Fruit fly (Drosophila melanogaster): ENCODE data around the gene CTCF.

The CTCF gene

DNA sequence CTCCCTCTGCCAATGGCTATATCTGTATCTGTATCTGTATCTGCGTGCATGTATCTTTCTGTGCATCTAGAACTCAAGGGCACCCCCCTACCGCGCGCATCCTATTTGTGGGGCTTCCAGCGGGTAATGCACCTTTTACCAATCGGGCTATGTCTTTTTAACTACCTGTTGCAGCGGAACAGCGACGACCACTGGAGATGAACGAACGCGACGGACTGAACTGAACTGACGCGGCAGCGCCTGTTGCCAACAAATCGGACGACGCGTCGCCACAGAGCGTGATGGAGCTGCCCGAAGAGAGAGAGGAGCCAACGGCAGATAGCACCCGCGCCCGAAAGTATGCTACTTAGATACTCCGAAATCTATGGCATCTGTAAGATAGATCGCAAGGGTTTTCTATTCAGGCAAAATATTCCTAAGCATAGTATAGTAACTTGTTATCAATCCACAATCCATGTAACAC is 11.5 kb downstream of the CTCF start, which contains the start of gene Cln7 (continued):
- TF ChIP-seq Abd-B (GFP tag; optimal IDR thresholded peaks at IDR 0.05): no peak

DNA sequence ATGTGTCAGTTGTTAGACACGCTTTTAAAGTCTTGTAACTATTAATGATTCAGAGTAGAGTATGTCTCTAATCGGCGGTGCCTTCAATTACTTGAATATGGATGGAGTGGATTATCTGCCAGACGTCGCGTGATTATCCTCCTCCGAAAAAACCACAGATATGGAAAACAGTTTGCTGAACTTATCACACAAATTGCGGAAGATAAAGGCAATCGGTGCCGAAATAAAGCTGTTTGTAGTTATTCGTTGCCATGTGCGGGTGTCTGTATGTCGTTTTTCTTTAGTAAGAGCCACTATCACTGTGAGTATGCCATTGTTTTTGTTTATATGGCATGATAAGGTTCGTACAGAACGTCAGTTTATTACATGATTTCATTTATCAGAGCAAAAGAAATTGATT is 12.5 kb downstream of the CTCF start:
- no peak for TF ChIP-seq tai (GFP tag; optimal IDR thresholded peaks at IDR 0.05)
- no peak for TF ChIP-seq Hnf4 (GFP tag; optimal IDR thresholded peaks at IDR 0.05)
- TF ChIP-seq CG32264 (GFP tag; optimal IDR thresholded peaks at IDR 0.05): no peak
- TF ChIP-seq Jra (GFP tag; optimal IDR thresholded peaks at IDR 0.05): no peak
- TF ChIP-seq CrebA (GFP tag; optimal IDR thresholded peaks at IDR 0.05; ENCODE audit: borderline replicate concordance): no peak
- no peak for TF ChIP-seq brk (GFP tag; optimal IDR thresholded peaks at IDR 0.05)
- no peak for TF ChIP-seq sv (GFP tag; optimal IDR thresholded peaks at IDR 0.05)
- TF ChIP-seq dsf (GFP tag; optimal IDR thresholded peaks at IDR 0.05; ENCODE audit: borderline replicate concordance): no peak
- TF ChIP-seq Dfd (GFP tag; optimal IDR thresholded peaks at IDR 0.05): no peak
- no peak for TF ChIP-seq Sp1 (GFP tag; optimal IDR thresholded peaks at IDR 0.05)
- no peak for TF ChIP-seq GATAd (GFP tag; optimal IDR thresholded peaks at IDR 0.05)
- no peak for TF ChIP-seq Hr83 (GFP tag; optimal IDR thresholded peaks at IDR 0.05; ENCODE audit: poor library complexity, severe bottlenecking)
- no peak for TF ChIP-seq Myc (optimal IDR thresholded peaks at IDR 0.05)
- no peak for TF ChIP-seq br (GFP tag; optimal IDR thresholded peaks at IDR 0.05)
- TF ChIP-seq Vsx2 (GFP tag; optimal IDR thresholded peaks at IDR 0.05; ENCODE audit: partially characterized antibody): no peak

DNA sequence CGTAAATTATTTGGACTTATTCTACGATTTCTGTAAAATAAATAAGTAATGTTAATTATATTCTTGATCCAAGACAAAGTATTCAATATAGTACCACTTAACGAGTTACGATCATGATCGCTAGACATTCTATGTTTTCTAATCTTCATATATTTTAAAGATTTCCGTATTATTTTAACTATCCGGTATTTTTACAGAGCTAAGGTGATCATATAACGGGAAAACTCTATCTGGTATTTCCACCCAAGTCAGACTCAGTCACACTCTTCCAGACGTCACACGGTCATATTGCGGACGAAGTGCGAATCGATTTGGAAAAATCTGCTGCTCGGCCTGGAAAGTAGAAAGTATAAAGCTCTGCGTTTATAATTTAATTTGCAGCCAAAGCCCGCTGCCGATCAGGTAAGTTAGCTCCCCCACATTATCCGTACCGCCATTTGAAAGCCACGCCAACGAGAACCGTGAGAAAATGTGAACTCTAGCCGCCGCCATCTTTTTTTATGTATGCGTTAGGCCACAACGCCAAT is 17.2 kb downstream of the CTCF start, which contains the start of the genes lark and eco:
Gene lark, plus strand, starts transcription at position 51 of the 527 bp plus-strand sequence.
Gene eco, minus strand, starts transcription at position 125 of the 527 bp plus-strand sequence.
- TF ChIP-seq dmrt93B (GFP tag; optimal IDR thresholded peaks at IDR 0.05) (no peak), h (GFP tag; optimal IDR thresholded peaks at IDR 0.05) (no peak), Hnf4 (GFP tag; optimal IDR thresholded peaks at IDR 0.05) (no peak), Rel (GFP tag; optimal IDR thresholded peaks at IDR 0.05) (no peak), Rel (tag; optimal IDR thresholded peaks at IDR 0.05) (peak; percentile 20), Hr83 (GFP tag; optimal IDR thresholded peaks at IDR 0.05; ENCODE audit: poor library complexity, severe bottlenecking) (peak; percentile 12), tai (GFP tag; optimal IDR thresholded peaks at IDR 0.05) (no peak), Sp1 (GFP tag; optimal IDR thresholded peaks at IDR 0.05) (peak; percentile 26)

DNA sequence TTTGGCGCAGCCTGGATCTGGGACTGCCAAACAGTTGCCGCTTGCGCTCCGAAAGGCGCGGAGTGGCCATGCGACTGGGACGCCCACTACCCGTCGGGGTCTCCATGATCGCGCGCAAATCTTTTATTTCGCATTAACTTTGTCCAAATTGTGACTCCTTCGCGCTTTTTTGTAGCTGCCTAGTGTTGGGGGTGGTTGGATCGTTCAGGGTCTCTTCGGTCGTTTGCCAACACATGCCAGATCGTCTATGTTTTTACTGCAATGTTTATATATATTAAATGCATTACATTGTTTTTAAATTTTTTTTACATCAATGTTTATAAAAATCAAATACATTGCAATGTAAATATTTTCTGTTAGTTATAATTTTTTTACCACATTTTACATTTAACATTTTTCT is 17.7 kb downstream of the CTCF start:
- TF ChIP-seq foxo (GFP tag; optimal IDR thresholded peaks at IDR 0.05) (no peak), CG9705 (GFP tag; optimal IDR thresholded peaks at IDR 0.05) (peak; percentile 7), HLH106 (tag; optimal IDR thresholded peaks at IDR 0.05) (peak; percentile 6), OdsH (GFP tag; optimal IDR thresholded peaks at IDR 0.05) (peak; percentile 12), GATAd (GFP tag; optimal IDR thresholded peaks at IDR 0.05) (no peak), rgr (GFP tag; optimal IDR thresholded peaks at IDR 0.05) (peak; percentile 63)

DNA sequence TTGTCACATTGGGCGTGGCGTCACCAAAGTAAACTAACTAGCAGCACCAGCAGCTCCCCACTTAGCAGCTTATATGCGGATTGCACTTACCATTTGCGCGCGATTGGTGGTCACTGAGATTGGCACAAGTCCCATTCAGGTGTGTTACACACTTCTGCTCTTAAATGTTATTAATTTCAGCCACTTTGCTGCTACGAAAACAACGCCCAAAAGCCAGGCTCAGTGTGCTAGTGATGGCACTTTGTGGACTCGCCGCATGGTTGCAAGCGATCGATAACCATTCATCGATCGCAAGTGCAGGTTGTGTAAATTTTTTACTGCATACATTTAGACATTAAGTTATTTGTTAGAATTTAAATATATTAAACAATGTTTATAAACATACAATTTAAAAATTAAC is 21.5 kb downstream of the CTCF start, which contains the start of the genes wrm1 and wrm2:
Gene wrm1, minus strand, starts transcription at position 237 of the 400 bp plus-strand sequence.
Gene wrm2, minus strand, starts transcription at position 237 of the 400 bp plus-strand sequence.
- no peak for TF ChIP-seq Rel (GFP tag; optimal IDR thresholded peaks at IDR 0.05)
- TF ChIP-seq Rel (tag; optimal IDR thresholded peaks at IDR 0.05): peak; percentile 2
- TF ChIP-seq rgr (GFP tag; optimal IDR thresholded peaks at IDR 0.05): peak; percentile 62
- no peak for TF ChIP-seq CrebA (GFP tag; optimal IDR thresholded peaks at IDR 0.05; ENCODE audit: borderline replicate concordance)
- peak; percentile 53 for TF ChIP-seq Hr83 (GFP tag; optimal IDR thresholded peaks at IDR 0.05; ENCODE audit: poor library complexity, severe bottlenecking)
- TF ChIP-seq N (GFP tag; optimal IDR thresholded peaks at IDR 0.05): no peak
- TF ChIP-seq HLH106 (tag; optimal IDR thresholded peaks at IDR 0.05): no peak
- peak; percentile 2 for TF ChIP-seq sv (GFP tag; optimal IDR thresholded peaks at IDR 0.05)
- TF ChIP-seq Sp1 (GFP tag; optimal IDR thresholded peaks at IDR 0.05): peak; percentile 17
- no peak for TF ChIP-seq Dif (GFP tag; optimal IDR thresholded peaks at IDR 0.05; ENCODE audit: partially characterized antibody)

DNA sequence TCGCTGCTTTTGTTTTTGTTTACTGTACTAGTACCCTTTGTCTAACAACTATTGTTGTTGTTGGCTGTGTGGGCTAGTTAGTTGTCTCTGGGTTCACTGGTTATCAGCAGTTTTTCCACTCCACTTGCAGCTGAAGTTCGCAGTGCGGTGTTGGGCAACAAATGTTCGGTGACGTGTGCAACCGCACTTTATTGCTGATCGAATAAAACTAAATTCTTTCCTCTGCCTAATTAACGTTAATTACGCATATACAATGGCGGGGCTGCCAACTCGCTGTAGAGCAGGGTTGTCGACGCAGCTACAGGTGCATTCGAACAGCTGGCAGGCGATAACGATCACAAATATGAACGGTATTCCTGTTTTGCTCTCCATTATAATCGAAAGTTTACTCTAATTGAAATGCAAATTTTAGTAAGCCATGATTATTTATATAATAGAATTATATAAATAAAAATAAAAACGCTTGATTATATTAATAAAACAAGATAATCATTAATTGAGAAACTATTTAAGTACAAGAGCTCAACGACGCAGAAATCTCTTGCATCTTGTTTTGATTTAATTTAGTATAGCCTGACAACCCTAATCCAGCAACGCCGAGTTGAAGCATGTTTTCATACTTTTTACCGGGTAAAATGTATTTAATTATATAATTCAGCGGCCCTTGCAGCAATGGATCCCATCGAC is 27.8 kb downstream of the CTCF start, which contains the start of the genes mrva, CG42307 and mus312:
Gene mrva, minus strand, starts transcription at position 276 of the 687 bp plus-strand sequence.
Gene CG42307, plus strand, starts transcription at position 566 of the 687 bp plus-strand sequence.
Gene mus312, plus strand, starts transcription at position 566 of the 687 bp plus-strand sequence.
- peak; percentile 83 for TF ChIP-seq rgr (GFP tag; optimal IDR thresholded peaks at IDR 0.05)
- TF ChIP-seq dl (GFP tag; optimal IDR thresholded peaks at IDR 0.05; ENCODE audit: insufficient read depth in 1 of 2, partially characterized antibody in 2 of 2): no peak
- no peak for TF ChIP-seq Hr78 (GFP tag; optimal IDR thresholded peaks at IDR 0.05)
- no peak for TF ChIP-seq Mio (GFP tag; optimal IDR thresholded peaks at IDR 0.05)
- TF ChIP-seq HLH106 (tag; optimal IDR thresholded peaks at IDR 0.05): peak; percentile 94
- TF ChIP-seq Hr83 (GFP tag; optimal IDR thresholded peaks at IDR 0.05; ENCODE audit: poor library complexity, severe bottlenecking): no peak
- no peak for TF ChIP-seq pan (optimal IDR thresholded peaks at IDR 0.05)
- no peak for TF ChIP-seq Dfd (GFP tag; optimal IDR thresholded peaks at IDR 0.05)
- no peak for TF ChIP-seq Jra (GFP tag; optimal IDR thresholded peaks at IDR 0.05)
- no peak for TF ChIP-seq sage (GFP tag; optimal IDR thresholded peaks at IDR 0.05)
- peak in 1 of 2 experiments; percentile 87 for TF ChIP-seq foxo (GFP tag; optimal IDR thresholded peaks at IDR 0.05)
- TF ChIP-seq usp (GFP tag; optimal IDR thresholded peaks at IDR 0.05): no peak
- no peak for TF ChIP-seq Dif (GFP tag; optimal IDR thresholded peaks at IDR 0.05; ENCODE audit: partially characterized antibody)
- TF ChIP-seq Vsx2 (GFP tag; optimal IDR thresholded peaks at IDR 0.05; ENCODE audit: partially characterized antibody): peak; percentile 83
- no peak for TF ChIP-seq dmrt93B (GFP tag; optimal IDR thresholded peaks at IDR 0.05)
- TF ChIP-seq Sp1 (GFP tag; optimal IDR thresholded peaks at IDR 0.05): peak; percentile 90
- no peak for TF ChIP-seq br (GFP tag; optimal IDR thresholded peaks at IDR 0.05)
- no peak for TF ChIP-seq Hnf4 (GFP tag; optimal IDR thresholded peaks at IDR 0.05)
- no peak for TF ChIP-seq fru (GFP tag; optimal IDR thresholded peaks at IDR 0.05)
- TF ChIP-seq Abd-B (GFP tag; optimal IDR thresholded peaks at IDR 0.05): no peak
- TF ChIP-seq tai (GFP tag; optimal IDR thresholded peaks at IDR 0.05): no peak
- no peak for TF ChIP-seq Rel (GFP tag; optimal IDR thresholded peaks at IDR 0.05)
- peak; percentile 77 for TF ChIP-seq Rel (tag; optimal IDR thresholded peaks at IDR 0.05)
- peak; percentile 81 for TF ChIP-seq CG9705 (GFP tag; optimal IDR thresholded peaks at IDR 0.05)
- no peak for TF ChIP-seq CrebA (GFP tag; optimal IDR thresholded peaks at IDR 0.05; ENCODE audit: borderline replicate concordance)
